1 fruit fly cellular context compared by ENCODE assay signal in genomic region chr2L:3655698-3656105, dm6.
TF ChIP-seq lines count a peak whose summit lies in the region.

No protein-coding gene starts in this region.

TF ChIP-seq in whole organism, embryonic, 481 proteins besides CTCF, POLR2A, EP300 and RAD21 (continued from another document and continues in another):
- peak; percentile 94 for TF ChIP-seq CG1024 (GFP tag; IDR thresholded peaks at IDR 0.05; lab: Robert Waterston, UW)
- TF ChIP-seq run (tag; optimal IDR thresholded peaks at IDR 0.05; lab: Kevin White, UChicago): peak; percentile 97
- peak; percentile 97 for TF ChIP-seq CG2202 (tag; optimal IDR thresholded peaks at IDR 0.05; lab: Kevin White, UChicago)
- peak; percentile 95 for TF ChIP-seq CG2889 (GFP tag; IDR thresholded peaks at IDR 0.05; lab: Robert Waterston, UW)
- TF ChIP-seq CG8290 (GFP tag; optimal IDR thresholded peaks at IDR 0.05; lab: Kevin White, UChicago): peak; percentile 97
- TF ChIP-seq CG8290 (tag; optimal IDR thresholded peaks at IDR 0.05; lab: Kevin White, UChicago): peak; percentile 88 to 99
- peak; percentile 96 for TF ChIP-seq gsb (GFP tag; IDR thresholded peaks at IDR 0.05; lab: Robert Waterston, UW)
- TF ChIP-seq trh (GFP tag; optimal IDR thresholded peaks at IDR 0.05; lab: Kevin White, UChicago): peak; percentile 87
- peak; percentile 97 for TF ChIP-seq Blimp-1 (GFP tag; optimal IDR thresholded peaks at IDR 0.05; lab: Kevin White, UChicago)
- peak; percentile 98 for TF ChIP-seq CG4424 (GFP tag; optimal IDR thresholded peaks at IDR 0.05; lab: Kevin White, UChicago)
- peak; percentile 95 for TF ChIP-seq MTF-1 (GFP tag; optimal IDR thresholded peaks at IDR 0.05; lab: Kevin White, UChicago; ENCODE audit: borderline replicate concordance)
- TF ChIP-seq D19A (tag; optimal IDR thresholded peaks at IDR 0.05; lab: Kevin White, UChicago): peak; percentile 96
- TF ChIP-seq CG12744 (GFP tag; optimal IDR thresholded peaks at IDR 0.05; lab: Kevin White, UChicago): peak; percentile 97
- peak; percentile 95 for TF ChIP-seq bowl (GFP tag; IDR thresholded peaks at IDR 0.05; lab: Robert Waterston, UW)
- peak; percentile 88 for TF ChIP-seq CG3838 (GFP tag; optimal IDR thresholded peaks at IDR 0.05; lab: Kevin White, UChicago)
- peak; percentile 98 for TF ChIP-seq gro (GFP tag; optimal IDR thresholded peaks at IDR 0.05; lab: Kevin White, UChicago)
- no peak for TF ChIP-seq HLHmδ (GFP tag; optimal IDR thresholded peaks at IDR 0.05; lab: Kevin White, UChicago)
- TF ChIP-seq CG13775 (GFP tag; optimal IDR thresholded peaks at IDR 0.05; lab: Kevin White, UChicago): peak; percentile 98
- TF ChIP-seq Trl (optimal IDR thresholded peaks at IDR 0.05; lab: Kevin White, UChicago): peak; percentile 78 to 89
- TF ChIP-seq Trl (GFP tag; optimal IDR thresholded peaks at IDR 0.05; lab: Kevin White, UChicago): peak; percentile 98
- peak; percentile 98 for TF ChIP-seq CG4707 (GFP tag; optimal IDR thresholded peaks at IDR 0.05; lab: Kevin White, UChicago)
- peak; percentile 98 for TF ChIP-seq stc (GFP tag; IDR thresholded peaks at IDR 0.05; lab: Robert Waterston, UW)
- TF ChIP-seq Dref (GFP tag; IDR thresholded peaks at IDR 0.05; lab: Robert Waterston, UW): peak; percentile 38; the same call in 1 of the 2 replicates
- peak; percentile 97 for TF ChIP-seq CG16779 (GFP tag; IDR thresholded peaks at IDR 0.05; lab: Robert Waterston, UW)
- peak; percentile 98 for TF ChIP-seq CG34422 (GFP tag; IDR thresholded peaks at IDR 0.05; lab: Robert Waterston, UW)
- TF ChIP-seq sr (GFP tag; IDR thresholded peaks at IDR 0.05; lab: Robert Waterston, UW): peak; percentile 86
- TF ChIP-seq pnt (GFP tag; optimal IDR thresholded peaks at IDR 0.05; lab: Kevin White, UChicago): peak; percentile 98
- TF ChIP-seq Mrtf (GFP tag; IDR thresholded peaks at IDR 0.05; lab: Robert Waterston, UW): peak; percentile 97
- peak; percentile 98 for TF ChIP-seq so (GFP tag; IDR thresholded peaks at IDR 0.05; lab: Robert Waterston, UW)
- peak; percentile 99 for TF ChIP-seq CG12219 (GFP tag; optimal IDR thresholded peaks at IDR 0.05; lab: Kevin White, UChicago)
- TF ChIP-seq zen (tag; optimal IDR thresholded peaks at IDR 0.05; lab: Kevin White, UChicago): peak; percentile 95
- peak; percentile 96 for TF ChIP-seq wor (GFP tag; IDR thresholded peaks at IDR 0.05; lab: Robert Waterston, UW)
- peak; percentile 96 for TF ChIP-seq CG1602 (GFP tag; optimal IDR thresholded peaks at IDR 0.05; lab: Kevin White, UChicago)
- peak; percentile 87 for TF ChIP-seq E2f2 (GFP tag; IDR thresholded peaks at IDR 0.05; lab: Robert Waterston, UW)
- TF ChIP-seq CG31388 (GFP tag; optimal IDR thresholded peaks at IDR 0.05; lab: Kevin White, UChicago): peak; percentile 94
- TF ChIP-seq unpg (GFP tag; optimal IDR thresholded peaks at IDR 0.05; lab: Kevin White, UChicago): peak; percentile 99
- peak; percentile 98 for TF ChIP-seq odd (GFP tag; optimal IDR thresholded peaks at IDR 0.05; lab: Kevin White, UChicago)
- peak; percentile 95 for TF ChIP-seq dimm (GFP tag; IDR thresholded peaks at IDR 0.05; lab: Robert Waterston, UW)
- TF ChIP-seq crp (GFP tag; optimal IDR thresholded peaks at IDR 0.05; lab: Kevin White, UChicago): peak in 1 of 2 experiments; percentile 68
- peak; percentile 99 for TF ChIP-seq CG12769 (tag; optimal IDR thresholded peaks at IDR 0.05; lab: Kevin White, UChicago)
- peak; percentile 98 for TF ChIP-seq CG12155 (GFP tag; optimal IDR thresholded peaks at IDR 0.05; lab: Kevin White, UChicago)
- peak; percentile 98 for TF ChIP-seq Asciz (GFP tag; optimal IDR thresholded peaks at IDR 0.05; lab: Kevin White, UChicago)
- TF ChIP-seq CG10209 (GFP tag; optimal IDR thresholded peaks at IDR 0.05; lab: Kevin White, UChicago): peak; percentile 97
- peak; percentile 98 for TF ChIP-seq Fer3 (tag; optimal IDR thresholded peaks at IDR 0.05; lab: Kevin White, UChicago)
- TF ChIP-seq CG34224 (GFP tag; IDR thresholded peaks at IDR 0.05; lab: Robert Waterston, UW; ENCODE audit: partially characterized antibody): no peak
- TF ChIP-seq Dip3 (GFP tag; optimal IDR thresholded peaks at IDR 0.05; lab: Kevin White, UChicago): peak; percentile 97
- TF ChIP-seq al (GFP tag; IDR thresholded peaks at IDR 0.05; lab: Robert Waterston, UW): peak; percentile 96
- TF ChIP-seq dmrt11E (tag; optimal IDR thresholded peaks at IDR 0.05; lab: Kevin White, UChicago): peak; percentile 97
- TF ChIP-seq pfk (GFP tag; optimal IDR thresholded peaks at IDR 0.05; lab: Kevin White, UChicago): peak; percentile 76
- TF ChIP-seq MESR4 (GFP tag; optimal IDR thresholded peaks at IDR 0.05; lab: Kevin White, UChicago): peak; percentile 74
- peak; percentile 95 for TF ChIP-seq sima (GFP tag; optimal IDR thresholded peaks at IDR 0.05; lab: Kevin White, UChicago)
- no peak for TF ChIP-seq Tbp (GFP tag; optimal IDR thresholded peaks at IDR 0.05; lab: Kevin White, UChicago)
- TF ChIP-seq CG2116 (GFP tag; optimal IDR thresholded peaks at IDR 0.05; lab: Kevin White, UChicago): peak; percentile 86
- peak; percentile 94 for TF ChIP-seq CG3163 (GFP tag; optimal IDR thresholded peaks at IDR 0.05; lab: Kevin White, UChicago)
- peak; percentile 99 for TF ChIP-seq CG18599 (GFP tag; optimal IDR thresholded peaks at IDR 0.05; lab: Kevin White, UChicago)
- peak; percentile 99 for TF ChIP-seq org-1 (GFP tag; optimal IDR thresholded peaks at IDR 0.05; lab: Kevin White, UChicago)
- peak; percentile 99 for TF ChIP-seq CG7839 (tag; optimal IDR thresholded peaks at IDR 0.05; lab: Kevin White, UChicago)
- TF ChIP-seq CG12299 (tag; optimal IDR thresholded peaks at IDR 0.05; lab: Kevin White, UChicago): peak; percentile 98
- peak; percentile 99 for TF ChIP-seq NfI (GFP tag; optimal IDR thresholded peaks at IDR 0.05; lab: Kevin White, UChicago)
- peak; percentile 91 for TF ChIP-seq YL-1 (GFP tag; optimal IDR thresholded peaks at IDR 0.05; lab: Kevin White, UChicago)
- TF ChIP-seq CG7357 (GFP tag; IDR thresholded peaks at IDR 0.05; lab: Robert Waterston, UW): peak; percentile 92
- peak; percentile 99 for TF ChIP-seq pho (GFP tag; optimal IDR thresholded peaks at IDR 0.05; lab: Kevin White, UChicago)
- TF ChIP-seq CG17385 (GFP tag; optimal IDR thresholded peaks at IDR 0.05; lab: Kevin White, UChicago): peak; percentile 97
- peak; percentile 88 for TF ChIP-seq pros (GFP tag; optimal IDR thresholded peaks at IDR 0.05; lab: Kevin White, UChicago)
- TF ChIP-seq Side (GFP tag; optimal IDR thresholded peaks at IDR 0.05; lab: Kevin White, UChicago): peak; percentile 99
- peak; percentile 98 for TF ChIP-seq Taf1 (GFP tag; IDR thresholded peaks at IDR 0.05; lab: Robert Waterston, UW)
- peak; percentile 97 for TF ChIP-seq CG12236 (GFP tag; optimal IDR thresholded peaks at IDR 0.05; lab: Kevin White, UChicago)
- TF ChIP-seq Oaz (GFP tag; IDR thresholded peaks at IDR 0.05; lab: Robert Waterston, UW): peak; percentile 95
- no peak for TF ChIP-seq hb (GFP tag; IDR thresholded peaks at IDR 0.05; lab: Robert Waterston, UW; ENCODE audit: partially characterized antibody)
- peak; percentile 96 for TF ChIP-seq CG3065 (GFP tag; optimal IDR thresholded peaks at IDR 0.05; lab: Kevin White, UChicago)
- peak; percentile 98 for TF ChIP-seq sob (GFP tag; IDR thresholded peaks at IDR 0.05; lab: Robert Waterston, UW)
- TF ChIP-seq Meics (GFP tag; optimal IDR thresholded peaks at IDR 0.05; lab: Kevin White, UChicago): peak; percentile 98
- peak; percentile 96 for TF ChIP-seq CG1792 (GFP tag; optimal IDR thresholded peaks at IDR 0.05; lab: Kevin White, UChicago)
- peak; percentile 64 for TF ChIP-seq CG9797 (GFP tag; optimal IDR thresholded peaks at IDR 0.05; lab: Kevin White, UChicago)
- TF ChIP-seq Usf (GFP tag; optimal IDR thresholded peaks at IDR 0.05; lab: Kevin White, UChicago): peak; percentile 97
- peak; percentile 95 for TF ChIP-seq Hmx (GFP tag; optimal IDR thresholded peaks at IDR 0.05; lab: Kevin White, UChicago)
- TF ChIP-seq HmgZ (tag; optimal IDR thresholded peaks at IDR 0.05; lab: Kevin White, UChicago): peak; percentile 99
- TF ChIP-seq Lhr (GFP tag; optimal IDR thresholded peaks at IDR 0.05; lab: Kevin White, UChicago): peak; percentile 93
- peak; percentile 98 to 99 for TF ChIP-seq dpn (GFP tag; optimal IDR thresholded peaks at IDR 0.05; lab: Kevin White, UChicago)
- peak; percentile 96 for TF ChIP-seq jing (GFP tag; optimal IDR thresholded peaks at IDR 0.05; lab: Kevin White, UChicago)
- TF ChIP-seq lilli (GFP tag; optimal IDR thresholded peaks at IDR 0.05; lab: Kevin White, UChicago): peak; percentile 98
- TF ChIP-seq slou (GFP tag; optimal IDR thresholded peaks at IDR 0.05; lab: Kevin White, UChicago): peak; percentile 92
- peak; percentile 96 for TF ChIP-seq CG6175 (GFP tag; IDR thresholded peaks at IDR 0.05; lab: Robert Waterston, UW)
- TF ChIP-seq caup (GFP tag; optimal IDR thresholded peaks at IDR 0.05; lab: Kevin White, UChicago; ENCODE audit: severe bottlenecking): peak; percentile 98
- TF ChIP-seq Sin3A (optimal IDR thresholded peaks at IDR 0.05; lab: Kevin White, UChicago): no peak
- peak; percentile 97 for TF ChIP-seq Spps (tag; optimal IDR thresholded peaks at IDR 0.05; lab: Kevin White, UChicago)
- TF ChIP-seq psq (GFP tag; optimal IDR thresholded peaks at IDR 0.05; lab: Kevin White, UChicago): peak; percentile 85
- peak; percentile 96 for TF ChIP-seq CG6272 (GFP tag; IDR thresholded peaks at IDR 0.05; lab: Robert Waterston, UW)
- peak; percentile 98 for TF ChIP-seq CG18619 (GFP tag; optimal IDR thresholded peaks at IDR 0.05; lab: Kevin White, UChicago)
- peak; percentile 97 for TF ChIP-seq eyg (GFP tag; optimal IDR thresholded peaks at IDR 0.05; lab: Kevin White, UChicago)
- TF ChIP-seq Rfx (GFP tag; IDR thresholded peaks at IDR 0.05; lab: Robert Waterston, UW): peak; percentile 98
- peak; percentile 99 for TF ChIP-seq ATbp (GFP tag; optimal IDR thresholded peaks at IDR 0.05; lab: Kevin White, UChicago)
- TF ChIP-seq otp (GFP tag; IDR thresholded peaks at IDR 0.05; lab: Robert Waterston, UW): peak; percentile 97
- TF ChIP-seq Antp (GFP tag; optimal IDR thresholded peaks at IDR 0.05; lab: Kevin White, UChicago): peak; percentile 98
- TF ChIP-seq CG6683 (GFP tag; optimal IDR thresholded peaks at IDR 0.05; lab: Kevin White, UChicago): peak; percentile 96
- peak; percentile 99 for TF ChIP-seq CG32532 (GFP tag; IDR thresholded peaks at IDR 0.05; lab: Robert Waterston, UW)
- TF ChIP-seq bigmax (GFP tag; optimal IDR thresholded peaks at IDR 0.05; lab: Kevin White, UChicago): peak; percentile 77
- TF ChIP-seq CG10543 (GFP tag; optimal IDR thresholded peaks at IDR 0.05; lab: Kevin White, UChicago): peak; percentile 99
- no peak for TF ChIP-seq cad (GFP tag; optimal IDR thresholded peaks at IDR 0.05; lab: Kevin White, UChicago)
- TF ChIP-seq Sox102F (GFP tag; optimal IDR thresholded peaks at IDR 0.05; lab: Kevin White, UChicago): peak; percentile 99
- peak; percentile 94 for TF ChIP-seq Ravus (GFP tag; IDR thresholded peaks at IDR 0.05; lab: Robert Waterston, UW)
- peak; percentile 100 for TF ChIP-seq sens (GFP tag; lab: Kevin White, UChicago)
- TF ChIP-seq CG1603 (tag; optimal IDR thresholded peaks at IDR 0.05; lab: Kevin White, UChicago): peak; percentile 98
- peak; percentile 96 for TF ChIP-seq CG10431 (GFP tag; optimal IDR thresholded peaks at IDR 0.05; lab: Kevin White, UChicago)
- TF ChIP-seq Mes4 (GFP tag; optimal IDR thresholded peaks at IDR 0.05; lab: Kevin White, UChicago): peak; percentile 97
- peak; percentile 98 for TF ChIP-seq CG6689 (GFP tag; IDR thresholded peaks at IDR 0.05; lab: Robert Waterston, UW)
- no peak for TF ChIP-seq amos (GFP tag; IDR thresholded peaks at IDR 0.05; lab: Robert Waterston, UW; ENCODE audit: partially characterized antibody)
- peak; percentile 98 for TF ChIP-seq gsb-n (tag; optimal IDR thresholded peaks at IDR 0.05; lab: Kevin White, UChicago)
- TF ChIP-seq dysf (GFP tag; IDR thresholded peaks at IDR 0.05; lab: Robert Waterston, UW): peak; percentile 99
- peak; percentile 91 for TF ChIP-seq Myb (GFP tag; optimal IDR thresholded peaks at IDR 0.05; lab: Kevin White, UChicago)
- peak; percentile 97 for TF ChIP-seq CG14710 (tag; optimal IDR thresholded peaks at IDR 0.05; lab: Kevin White, UChicago)
- peak; percentile 96 for TF ChIP-seq CG16815 (GFP tag; optimal IDR thresholded peaks at IDR 0.05; lab: Kevin White, UChicago)
- peak; percentile 98 for TF ChIP-seq seq (GFP tag; IDR thresholded peaks at IDR 0.05; lab: Robert Waterston, UW)
- TF ChIP-seq CG17359 (tag; optimal IDR thresholded peaks at IDR 0.05; lab: Kevin White, UChicago): peak; percentile 99
- TF ChIP-seq B-H2 (GFP tag; optimal IDR thresholded peaks at IDR 0.05; lab: Kevin White, UChicago): peak; percentile 99
- TF ChIP-seq ci (GFP tag; IDR thresholded peaks at IDR 0.05; lab: Robert Waterston, UW): peak; percentile 99
- peak; percentile 81 for TF ChIP-seq CG7928 (GFP tag; optimal IDR thresholded peaks at IDR 0.05; lab: Kevin White, UChicago)
- TF ChIP-seq CG5953 (GFP tag; IDR thresholded peaks at IDR 0.05; lab: Robert Waterston, UW): peak; percentile 97
- peak; percentile 98 for TF ChIP-seq tin (GFP tag; optimal IDR thresholded peaks at IDR 0.05; lab: Kevin White, UChicago)
- TF ChIP-seq CG9727 (GFP tag; optimal IDR thresholded peaks at IDR 0.05; lab: Kevin White, UChicago): peak; percentile 98
- peak; percentile 30 for TF ChIP-seq Dp (GFP tag; optimal IDR thresholded peaks at IDR 0.05; lab: Kevin White, UChicago)
- peak; percentile 94 for TF ChIP-seq CG4730 (GFP tag; IDR thresholded peaks at IDR 0.05; lab: Robert Waterston, UW)
- peak; percentile 94 for TF ChIP-seq emc (GFP tag; optimal IDR thresholded peaks at IDR 0.05; lab: Kevin White, UChicago)
- peak; percentile 98 for TF ChIP-seq Dek (tag; optimal IDR thresholded peaks at IDR 0.05; lab: Kevin White, UChicago)
- TF ChIP-seq Awh (GFP tag; IDR thresholded peaks at IDR 0.05; lab: Robert Waterston, UW): peak; percentile 98
- peak; percentile 95 for TF ChIP-seq CG8765 (GFP tag; IDR thresholded peaks at IDR 0.05; lab: Robert Waterston, UW)
- TF ChIP-seq CG9215 (GFP tag; IDR thresholded peaks at IDR 0.05; lab: Robert Waterston, UW): peak; percentile 97
- TF ChIP-seq sna (GFP tag; IDR thresholded peaks at IDR 0.05; lab: Robert Waterston, UW; ENCODE audit: partially characterized antibody): no peak
- TF ChIP-seq CG17361 (GFP tag; IDR thresholded peaks at IDR 0.05; lab: Robert Waterston, UW): peak; percentile 98
- no peak for TF ChIP-seq bbx (GFP tag; IDR thresholded peaks at IDR 0.05; lab: Robert Waterston, UW; ENCODE audit: partially characterized antibody)
- no peak for TF ChIP-seq Dfd (GFP tag; optimal IDR thresholded peaks at IDR 0.05; lab: Kevin White, UChicago)
- TF ChIP-seq danr (GFP tag; IDR thresholded peaks at IDR 0.05; lab: Robert Waterston, UW): peak; percentile 95
